Fruit fly (Drosophila melanogaster) whole organism, embryonic: ENCODE measurements around the gene CG4020.

Source experiments
- CG11398 ChIP-seq: fragments of 200-800 bp; sonication (Bioruptor generic); optimal IDR thresholded peaks from 2 replicates; lab custom pipeline; 2016; ENCODE audit warnings: missing biosample characterization, missing genetic modification characterization
- CG1233 ChIP-seq: fragments of 200-800 bp; sonication (Bioruptor generic); optimal IDR thresholded peaks from 4 replicates; lab custom pipeline; 2018; ENCODE audit warnings: missing biosample characterization, mild to moderate bottlenecking, missing genetic modification characterization
- CG12942 ChIP-seq: fragments of 200-800 bp; sonication (Bioruptor generic); optimal IDR thresholded peaks from 3 replicates; lab custom pipeline; 2016; ENCODE audit warnings: missing biosample characterization, missing genetic modification characterization
- CG16813 ChIP-seq: fragments of 200-800 bp; sonication (Bioruptor generic); IDR thresholded peaks from 3 replicates; pipeline ENCODE4 v1.3.6; 2022; ENCODE audit warnings: missing biosample characterization, missing genetic modification characterization; ENCODE audit not compliant: partially characterized antibody
- CG17186 ChIP-seq: fragments of 200-800 bp; sonication (Bioruptor generic); optimal IDR thresholded peaks from 3 replicates; lab custom pipeline; 2017; ENCODE audit warnings: missing biosample characterization, missing genetic modification reagents, missing genetic modification characterization
- CG32772 ChIP-seq: fragments of 200-800 bp; sonication (Bioruptor generic); IDR thresholded peaks from 2 replicates; pipeline ENCODE4 v1.3.6; 2022; ENCODE audit warnings: missing biosample characterization, missing genetic modification characterization
- CG3281 ChIP-seq: fragments of 200-800 bp; sonication (Bioruptor generic); optimal IDR thresholded peaks from 3 replicates; lab custom pipeline; 2017; ENCODE audit warnings: missing biosample characterization, mild to moderate bottlenecking, missing genetic modification characterization
- CG34376 ChIP-seq: fragments of 200-800 bp; sonication (Bioruptor generic); optimal IDR thresholded peaks from 2 replicates; lab custom pipeline; 2018; ENCODE audit warnings: missing biosample characterization, mild to moderate bottlenecking, missing genetic modification characterization
- CG4328 ChIP-seq: fragments of 200-800 bp; sonication (Bioruptor generic); optimal IDR thresholded peaks from 3 replicates; lab custom pipeline; 2017; ENCODE audit warnings: missing biosample characterization, missing genetic modification reagents, missing genetic modification characterization
- CG4707 ChIP-seq: fragments of 200-800 bp; sonication (Bioruptor generic); optimal IDR thresholded peaks from 2 replicates; lab custom pipeline; 2018; ENCODE audit warnings: missing biosample characterization, mild to moderate bottlenecking, missing genetic modification characterization, moderate library complexity
- CG4730 ChIP-seq: fragments of 200-800 bp; sonication (Bioruptor generic); IDR thresholded peaks from 2 replicates; pipeline ENCODE4 v1.3.6; 2022; ENCODE audit warnings: missing biosample characterization, missing genetic modification characterization
- CG5953 ChIP-seq: fragments of 200-800 bp; sonication (Bioruptor generic); IDR thresholded peaks from 2 replicates; pipeline ENCODE4 v1.3.6; 2022; ENCODE audit warnings: missing biosample characterization, missing genetic modification characterization
- CG7271 ChIP-seq: fragments of 200-800 bp; sonication (Bioruptor generic); optimal IDR thresholded peaks from 2 replicates; lab custom pipeline; 2018; ENCODE audit warnings: missing biosample characterization, mild to moderate bottlenecking, missing genetic modification characterization, moderate library complexity
- CG8089 ChIP-seq: fragments of 200-800 bp; sonication (Bioruptor generic); optimal IDR thresholded peaks from 3 replicates; lab custom pipeline; 2016; ENCODE audit warnings: missing biosample characterization, missing genetic modification characterization
- CG8281 ChIP-seq: fragments of 200-800 bp; sonication (Bioruptor generic); optimal IDR thresholded peaks from 2 replicates; lab custom pipeline; 2018; ENCODE audit warnings: missing biosample characterization, mild to moderate bottlenecking, missing genetic modification characterization, moderate library complexity
- CG8359 ChIP-seq: fragments of 200-800 bp; sonication (Bioruptor generic); optimal IDR thresholded peaks from 2 replicates; lab custom pipeline; 2017; ENCODE audit warnings: missing biosample characterization, mild to moderate bottlenecking, missing genetic modification characterization, borderline replicate concordance
- CG9727 ChIP-seq: fragments of 200-800 bp; sonication (Bioruptor generic); optimal IDR thresholded peaks from 3 replicates; lab custom pipeline; 2017; ENCODE audit warnings: missing biosample characterization, mild to moderate bottlenecking, missing genetic modification characterization
- Dfd ChIP-seq, 2 experiments: fragments of >200 bp; optimal IDR thresholded peaks; 2 replicates each; lab custom pipeline; 2017; ENCODE audit warnings: missing biosample characterization in 2 of 2, missing genetic modification characterization in 2 of 2
- Dip3 ChIP-seq: fragments of 200-800 bp; sonication (Bioruptor generic); optimal IDR thresholded peaks from 3 replicates; lab custom pipeline; 2016; ENCODE audit warnings: missing biosample characterization, missing genetic modification characterization
- Dref ChIP-seq: fragments of 200-800 bp; sonication (Bioruptor generic); IDR thresholded peaks from 2 replicates; pipeline ENCODE4 v1.3.6; 2022; ENCODE audit warnings: missing biosample characterization, missing genetic modification characterization
- Gsc ChIP-seq: fragments of 200-800 bp; sonication (Bioruptor generic); IDR thresholded peaks from 2 replicates; pipeline ENCODE4 v1.3.6; 2022; ENCODE audit warnings: missing biosample characterization, missing genetic modification characterization
- HLH3B ChIP-seq: fragments of 200-800 bp; sonication (Bioruptor generic); IDR thresholded peaks from 2 replicates; pipeline ENCODE4 v1.3.6; 2022; ENCODE audit warnings: missing biosample characterization, missing genetic modification characterization
- Hmr ChIP-seq: fragments of 200-800 bp; sonication (Bioruptor generic); optimal IDR thresholded peaks from 3 replicates; lab custom pipeline; 2017; ENCODE audit warnings: mild to moderate bottlenecking, missing biosample characterization, missing genetic modification reagents, missing genetic modification characterization
- NC2β ChIP-seq: fragments of 200-800 bp; sonication (Bioruptor generic); optimal IDR thresholded peaks from 2 replicates; lab custom pipeline; 2016; ENCODE audit warnings: missing biosample characterization, missing genetic modification characterization
- PHDP ChIP-seq: fragments of 200-800 bp; sonication (Bioruptor generic); optimal IDR thresholded peaks from 3 replicates; lab custom pipeline; 2018; ENCODE audit warnings: missing biosample characterization, mild to moderate bottlenecking, missing genetic modification characterization, moderate library complexity
- Rx ChIP-seq: fragments of 200-800 bp; sonication (Bioruptor generic); IDR thresholded peaks from 2 replicates; pipeline ENCODE4 v1.3.6; 2022; ENCODE audit warnings: missing biosample characterization, missing genetic modification characterization
- Trl ChIP-seq, 3 experiments: fragments of >200 bp in 2 of 3; fragments of 200-800 bp in 1 of 3; sonication (Bioruptor generic) in 1 of 3; optimal IDR thresholded peaks; 2 replicates in 1 of 3; 3 replicates in 2 of 3; lab custom pipeline; 2016 to 2017; ENCODE audit warnings: missing biosample characterization in 1 of 3, missing genetic modification characterization in 1 of 3
- ac ChIP-seq: fragments of 200-800 bp; sonication (Bioruptor generic); optimal IDR thresholded peaks from 3 replicates; lab custom pipeline; 2017; ENCODE audit warnings: missing biosample characterization, mild to moderate bottlenecking, missing genetic modification characterization
- ash1 ChIP-seq: fragments of 200-800 bp; sonication (Bioruptor generic); optimal IDR thresholded peaks from 2 replicates; lab custom pipeline; 2018; ENCODE audit warnings: missing biosample characterization, mild to moderate bottlenecking, missing genetic modification characterization
- cato ChIP-seq: fragments of 200-800 bp; sonication (Bioruptor generic); optimal IDR thresholded peaks from 2 replicates; lab custom pipeline; 2016; ENCODE audit warnings: missing biosample characterization, missing genetic modification characterization, borderline replicate concordance
- caup ChIP-seq: fragments of 200-800 bp; sonication (Bioruptor generic); optimal IDR thresholded peaks from 3 replicates; lab custom pipeline; 2017; ENCODE audit warnings: missing biosample characterization, mild to moderate bottlenecking, missing genetic modification characterization, moderate library complexity; ENCODE audit not compliant: severe bottlenecking
- crp ChIP-seq, 2 experiments: fragments of 200-800 bp; sonication (Bioruptor generic); optimal IDR thresholded peaks; 2 replicates in 1 of 2; 3 replicates in 1 of 2; lab custom pipeline; 2017; ENCODE audit warnings: missing biosample characterization in 2 of 2, missing genetic modification characterization in 2 of 2, mild to moderate bottlenecking in 1 of 2, moderate library complexity in 1 of 2
- dmrt11E ChIP-seq: fragments of 200-800 bp; sonication (Bioruptor generic); optimal IDR thresholded peaks from 3 replicates; lab custom pipeline; 2018; ENCODE audit warnings: missing biosample characterization, mild to moderate bottlenecking, missing genetic modification characterization, moderate library complexity
- dysf ChIP-seq: fragments of 200-800 bp; sonication (Bioruptor generic); IDR thresholded peaks from 3 replicates; pipeline ENCODE4 v1.3.6; 2022; ENCODE audit warnings: missing biosample characterization, missing genetic modification characterization
- ems ChIP-seq: fragments of 200-800 bp; sonication (Bioruptor generic); optimal IDR thresholded peaks from 3 replicates; lab custom pipeline; 2016; ENCODE audit warnings: missing biosample characterization, missing genetic modification characterization
- fru ChIP-seq: fragments of >200 bp; optimal IDR thresholded peaks from 2 replicates; lab custom pipeline; 2017
- gsb ChIP-seq: fragments of 200-800 bp; sonication (Bioruptor generic); IDR thresholded peaks from 2 replicates; pipeline ENCODE4 v1.3.6; 2022; ENCODE audit warnings: missing biosample characterization, missing genetic modification characterization
- hth ChIP-seq: fragments of >200 bp; optimal IDR thresholded peaks from 2 replicates; lab custom pipeline; 2017; ENCODE audit warnings: inconsistent platforms
- nerfin-1 ChIP-seq: fragments of 200-800 bp; sonication (Bioruptor generic); optimal IDR thresholded peaks from 3 replicates; lab custom pipeline; 2019; ENCODE audit warnings: missing biosample characterization, mild to moderate bottlenecking, missing genetic modification characterization, moderate library complexity
- odd ChIP-seq: fragments of 200-800 bp; sonication (Bioruptor generic); optimal IDR thresholded peaks from 2 replicates; lab custom pipeline; 2017; ENCODE audit warnings: missing biosample characterization, mild to moderate bottlenecking, missing genetic modification characterization
- row ChIP-seq: fragments of 200-800 bp; sonication (Bioruptor generic); IDR thresholded peaks from 3 replicates; pipeline ENCODE4 v1.3.6; 2022; ENCODE audit warnings: missing biosample characterization, missing genetic modification characterization
- scrt ChIP-seq: fragments of 200-800 bp; sonication (Bioruptor generic); optimal IDR thresholded peaks from 2 replicates; lab custom pipeline; 2018; ENCODE audit warnings: missing biosample characterization, mild to moderate bottlenecking, missing genetic modification characterization, moderate library complexity
- stc ChIP-seq: fragments of 200-800 bp; sonication (Bioruptor generic); IDR thresholded peaks from 2 replicates; pipeline ENCODE4 v1.3.6; 2022; ENCODE audit warnings: missing biosample characterization, missing genetic modification characterization
- stwl ChIP-seq: fragments of 200-800 bp; sonication (Bioruptor generic); optimal IDR thresholded peaks from 3 replicates; lab custom pipeline; 2018; ENCODE audit warnings: missing biosample characterization, mild to moderate bottlenecking, missing genetic modification characterization, moderate library complexity
- unc-4 ChIP-seq: fragments of 200-800 bp; sonication (Bioruptor generic); IDR thresholded peaks from 2 replicates; pipeline ENCODE4 v1.3.6; 2022; ENCODE audit warnings: missing biosample characterization, missing genetic modification characterization; ENCODE audit not compliant: partially characterized antibody
- z ChIP-seq: fragments of 200-800 bp; sonication (Bioruptor generic); IDR thresholded peaks from 3 replicates; pipeline ENCODE4 v1.3.6; 2022; ENCODE audit warnings: missing biosample characterization, missing genetic modification characterization
- zen2 ChIP-seq: fragments of 200-800 bp; sonication (Bioruptor generic); IDR thresholded peaks from 3 replicates; pipeline ENCODE4 v1.3.6; 2022; ENCODE audit warnings: missing biosample characterization, missing genetic modification characterization; ENCODE audit not compliant: partially characterized antibody

The CG4020 gene

DNA sequence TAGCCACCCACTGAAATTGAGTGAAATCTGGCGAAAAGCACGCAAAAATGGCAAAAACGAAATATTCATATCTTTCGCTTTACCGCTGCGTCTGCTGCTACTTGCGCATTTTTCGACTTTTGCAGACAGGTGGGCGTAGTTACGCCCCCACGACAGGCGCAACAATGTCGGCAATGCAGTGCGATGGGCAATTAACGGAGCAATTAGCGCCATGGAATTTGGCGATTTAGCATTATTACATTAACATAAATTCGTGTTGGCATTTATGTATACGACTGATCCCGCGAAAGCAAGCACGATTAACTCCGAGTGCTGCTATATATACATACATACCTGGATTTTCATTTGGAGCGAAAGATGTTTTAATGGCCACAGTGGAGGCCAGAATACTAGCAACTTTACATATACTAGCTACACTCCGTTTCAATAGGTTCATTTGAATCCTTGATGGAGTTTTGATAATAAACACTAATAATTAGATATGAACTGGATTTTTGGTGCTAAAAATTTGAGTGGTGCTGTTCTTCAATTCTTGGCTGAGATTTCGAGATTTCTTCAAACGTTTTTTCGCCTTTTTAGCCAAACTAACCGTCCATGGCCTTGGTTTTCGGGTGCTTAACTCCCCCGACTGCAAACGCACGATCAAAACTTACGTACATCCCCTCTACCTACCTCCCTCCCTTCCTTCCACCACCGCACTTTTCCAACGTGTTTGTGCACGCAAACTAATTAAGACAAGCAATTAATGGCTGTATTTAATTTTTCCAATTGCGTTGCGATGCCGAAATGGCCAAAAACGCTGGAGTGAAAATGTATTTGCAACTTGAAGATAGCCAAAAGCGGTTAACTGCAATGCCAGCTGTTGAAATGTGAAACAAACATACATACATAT lies 8.5 kb upstream of the CG4020 start (continued):
- 0 out of 2 replicates have a peak, but pooled peaks have one; percentile 33 for TF ChIP-seq Rx
- TF ChIP-seq CG8281, result no peak
- TF ChIP-seq nerfin-1 (tag; lab: Kevin White, UChicago), result no peak
- TF ChIP-seq row, result peak; percentile 33; the same call in 2 of the 3 replicates
- TF ChIP-seq CG8089 (GFP tag; lab: Kevin White, UChicago), result no peak
- no peak for TF ChIP-seq CG11398
- no peak for TF ChIP-seq CG4328
- no peak for TF ChIP-seq stwl
- no peak for TF ChIP-seq unc-4 (GFP tag; lab: Robert Waterston, UW)
- TF ChIP-seq ems, result no peak
- no peak for TF ChIP-seq CG12942 (GFP tag; lab: Kevin White, UChicago)
- peak; percentile 36; the same call in 1 of the 2 replicates for TF ChIP-seq CG4730
- TF ChIP-seq fru (lab: Kevin White, UChicago), result no peak
- TF ChIP-seq cato (GFP tag; lab: Kevin White, UChicago), result no peak
- no peak for TF ChIP-seq CG16813 (GFP tag; lab: Robert Waterston, UW)
- 0 out of 2 replicates have a peak, but pooled peaks have one; percentile 17 for TF ChIP-seq CG5953 (GFP tag; lab: Robert Waterston, UW)
- peak; percentile 15 for TF ChIP-seq Hmr (GFP tag; lab: Kevin White, UChicago)
- TF ChIP-seq CG7271, result no peak
- no peak for TF ChIP-seq gsb (GFP tag; lab: Robert Waterston, UW)
- TF ChIP-seq CG8359 (GFP tag; lab: Kevin White, UChicago), result no peak
- TF ChIP-seq odd (GFP tag; lab: Kevin White, UChicago), result no peak
- TF ChIP-seq ac, result no peak
- no peak for TF ChIP-seq ash1 (GFP tag; lab: Kevin White, UChicago)
- no peak for TF ChIP-seq CG3281 (GFP tag; lab: Kevin White, UChicago)
- no peak for TF ChIP-seq CG4707 (GFP tag; lab: Kevin White, UChicago)
- no peak for TF ChIP-seq zen2
- peak; percentile 19 for TF ChIP-seq PHDP (tag; lab: Kevin White, UChicago)
- TF ChIP-seq crp (GFP tag; optimal IDR thresholded peaks at IDR 0.05; lab: Kevin White, UChicago), result no peak
- TF ChIP-seq z (GFP tag; lab: Robert Waterston, UW), result no peak; the same call in 2 of the 3 replicates
- TF ChIP-seq Dip3 (GFP tag; lab: Kevin White, UChicago), result no peak
- peak; percentile 52; the same call in 2 of the 3 replicates for TF ChIP-seq dysf (GFP tag; lab: Robert Waterston, UW)
- no peak for TF ChIP-seq CG1233 (GFP tag; lab: Kevin White, UChicago)
- TF ChIP-seq scrt (GFP tag; lab: Kevin White, UChicago), result no peak
- no peak for TF ChIP-seq CG34376 (GFP tag; lab: Kevin White, UChicago)
- TF ChIP-seq caup (GFP tag; lab: Kevin White, UChicago), result no peak
- no peak for TF ChIP-seq Trl (optimal IDR thresholded peaks at IDR 0.05; lab: Kevin White, UChicago)
- no peak for TF ChIP-seq Trl (GFP tag; optimal IDR thresholded peaks at IDR 0.05; lab: Kevin White, UChicago)
- TF ChIP-seq HLH3B (GFP tag; lab: Robert Waterston, UW), result peak; percentile 51; the same call in 1 of the 2 replicates
- TF ChIP-seq Gsc (GFP tag; lab: Robert Waterston, UW), result no peak
- TF ChIP-seq dmrt11E (tag; lab: Kevin White, UChicago), result peak; percentile 1
- TF ChIP-seq stc (GFP tag; lab: Robert Waterston, UW), result no peak
- TF ChIP-seq CG32772 (GFP tag; lab: Robert Waterston, UW), result peak; percentile 27; the same call in 1 of the 2 replicates
- TF ChIP-seq Dref (GFP tag; lab: Robert Waterston, UW), result no peak
- TF ChIP-seq CG9727, result no peak
- no peak for TF ChIP-seq hth (lab: Kevin White, UChicago)
- TF ChIP-seq NC2β, result no peak
- no peak for TF ChIP-seq CG17186 (GFP tag; lab: Kevin White, UChicago)
- TF ChIP-seq Dfd (GFP tag; optimal IDR thresholded peaks at IDR 0.05; lab: Kevin White, UChicago), result no peak
